Fruit fly (Drosophila melanogaster): ENCODE results near the gene GstD10.

dm6 chr3R:12364580-12364979 lies 955 bp downstream of the GstD10 start, which contains the start of gene Tim17a1:
- TF ChIP-seq insv (optimal IDR thresholded peaks at IDR 0.05) (no peak), h (optimal IDR thresholded peaks at IDR 0.05) (no peak)

All from Kc167 (cell line).